Fruit fly (Drosophila melanogaster): Measurements from ENCODE around the gene ATPsynCF6.

Gene ATPsynCF6

DNA sequence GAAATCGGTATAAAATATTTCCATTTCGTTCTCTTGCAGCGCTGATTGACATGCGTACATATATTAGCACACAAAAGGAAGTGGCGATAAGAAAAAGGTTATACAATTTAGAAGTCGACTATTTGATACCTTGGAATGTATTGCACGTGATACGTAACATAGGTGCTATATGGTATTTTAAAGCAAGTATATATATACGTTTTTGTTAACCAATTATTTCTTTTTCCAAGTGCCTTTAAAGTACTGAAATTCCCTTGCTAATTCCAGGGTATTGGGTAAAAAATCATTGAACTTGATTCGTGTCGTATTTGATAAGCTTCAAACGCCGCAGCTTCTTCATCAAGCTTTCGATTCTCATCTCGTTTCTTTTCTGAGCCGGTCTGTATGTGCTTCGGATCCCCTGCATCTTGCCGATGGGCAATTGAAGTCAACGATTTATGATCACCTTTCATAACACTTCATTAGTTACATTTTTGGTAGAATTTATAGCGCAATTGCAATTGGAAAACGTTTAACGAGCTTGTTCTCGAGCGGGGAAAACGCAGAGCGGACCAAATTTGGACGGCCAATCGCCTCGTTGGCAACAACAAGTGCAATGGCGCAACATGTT, 7.8 kb upstream of the ATPsynCF6 start, which contains the start of gene CG4408:
Gene CG4408, minus strand, starts transcription at position 60 of the 610 bp plus-strand sequence.
- peak; percentile 52 for TF ChIP-seq h (GFP tag; optimal IDR thresholded peaks at IDR 0.05)
- peak; percentile 52 for TF ChIP-seq GATAd (GFP tag; optimal IDR thresholded peaks at IDR 0.05)
- TF ChIP-seq CG9705 (GFP tag; optimal IDR thresholded peaks at IDR 0.05), result peak; percentile 90
- peak; percentile 86 for TF ChIP-seq psq (GFP tag; optimal IDR thresholded peaks at IDR 0.05)
- TF ChIP-seq Dfd (GFP tag; optimal IDR thresholded peaks at IDR 0.05), result no peak
- no peak for TF ChIP-seq jim (GFP tag; optimal IDR thresholded peaks at IDR 0.05)
- peak; percentile 95 for TF ChIP-seq ey (GFP tag; optimal IDR thresholded peaks at IDR 0.05)
- TF ChIP-seq tai (GFP tag; optimal IDR thresholded peaks at IDR 0.05), result no peak
- peak; percentile 93 for TF ChIP-seq OdsH (GFP tag; optimal IDR thresholded peaks at IDR 0.05)
- no peak for TF ChIP-seq CG32264 (GFP tag; optimal IDR thresholded peaks at IDR 0.05)
- no peak for TF ChIP-seq Abd-B (GFP tag; optimal IDR thresholded peaks at IDR 0.05)
- TF ChIP-seq Dif (GFP tag; optimal IDR thresholded peaks at IDR 0.05; ENCODE audit: partially characterized antibody), result no peak
- peak; percentile 91 for TF ChIP-seq fru (GFP tag; optimal IDR thresholded peaks at IDR 0.05)
- TF ChIP-seq lola (GFP tag; optimal IDR thresholded peaks at IDR 0.05), result no peak
- TF ChIP-seq Vsx2 (GFP tag; optimal IDR thresholded peaks at IDR 0.05; ENCODE audit: partially characterized antibody), result no peak
- no peak for TF ChIP-seq N (GFP tag; optimal IDR thresholded peaks at IDR 0.05)
- peak; percentile 84 for TF ChIP-seq brk (GFP tag; optimal IDR thresholded peaks at IDR 0.05)
- no peak for TF ChIP-seq CrebA (GFP tag; optimal IDR thresholded peaks at IDR 0.05; ENCODE audit: borderline replicate concordance)
- TF ChIP-seq Hr78 (GFP tag; optimal IDR thresholded peaks at IDR 0.05), result no peak
- TF ChIP-seq Hr83 (GFP tag; optimal IDR thresholded peaks at IDR 0.05; ENCODE audit: poor library complexity, severe bottlenecking), result no peak
- peak; percentile 86 for TF ChIP-seq woc (GFP tag; optimal IDR thresholded peaks at IDR 0.05)
- TF ChIP-seq Rel (GFP tag; optimal IDR thresholded peaks at IDR 0.05), result no peak
- TF ChIP-seq Rel (tag; optimal IDR thresholded peaks at IDR 0.05), result peak; percentile 68
- peak; percentile 55 for TF ChIP-seq dsf (GFP tag; optimal IDR thresholded peaks at IDR 0.05; ENCODE audit: borderline replicate concordance)
- TF ChIP-seq dmrt93B (GFP tag; optimal IDR thresholded peaks at IDR 0.05), result peak; percentile 80
- peak; percentile 14 for TF ChIP-seq sv (GFP tag; optimal IDR thresholded peaks at IDR 0.05)
- TF ChIP-seq Mio (GFP tag; optimal IDR thresholded peaks at IDR 0.05), result peak; percentile 1
- TF ChIP-seq rgr (GFP tag; optimal IDR thresholded peaks at IDR 0.05), result peak; percentile 90
- TF ChIP-seq Hnf4 (GFP tag; optimal IDR thresholded peaks at IDR 0.05), result peak; percentile 94
- no peak for TF ChIP-seq usp (GFP tag; optimal IDR thresholded peaks at IDR 0.05)
- peak; percentile 72 for TF ChIP-seq pan (optimal IDR thresholded peaks at IDR 0.05)
- TF ChIP-seq Sp1 (GFP tag; optimal IDR thresholded peaks at IDR 0.05), result peak; percentile 90
- TF ChIP-seq sage (GFP tag; optimal IDR thresholded peaks at IDR 0.05), result peak; percentile 75
- TF ChIP-seq Myc (optimal IDR thresholded peaks at IDR 0.05), result no peak
- no peak for TF ChIP-seq dl (GFP tag; optimal IDR thresholded peaks at IDR 0.05; ENCODE audit: insufficient read depth in 1 of 2, partially characterized antibody in 2 of 2)
- peak; percentile 83 for TF ChIP-seq Jra (GFP tag; optimal IDR thresholded peaks at IDR 0.05)
- TF ChIP-seq HLH106 (tag; optimal IDR thresholded peaks at IDR 0.05), result peak; percentile 93
- peak; percentile 93 for TF ChIP-seq br (GFP tag; optimal IDR thresholded peaks at IDR 0.05)
- peak in 1 of 2 experiments; percentile 93 for TF ChIP-seq foxo (GFP tag; optimal IDR thresholded peaks at IDR 0.05)

- TF ChIP-seq Vsx2 (GFP tag; optimal IDR thresholded peaks at IDR 0.05; ENCODE audit: partially characterized antibody), result no peak
- TF ChIP-seq CrebA (GFP tag; optimal IDR thresholded peaks at IDR 0.05; ENCODE audit: borderline replicate concordance), result no peak
- no peak for TF ChIP-seq OdsH (GFP tag; optimal IDR thresholded peaks at IDR 0.05)
- no peak for TF ChIP-seq Dif (GFP tag; optimal IDR thresholded peaks at IDR 0.05; ENCODE audit: partially characterized antibody)
- no peak for TF ChIP-seq sage (GFP tag; optimal IDR thresholded peaks at IDR 0.05)
- TF ChIP-seq dmrt93B (GFP tag; optimal IDR thresholded peaks at IDR 0.05), result no peak
- TF ChIP-seq HLH106 (tag; optimal IDR thresholded peaks at IDR 0.05), result no peak
- TF ChIP-seq Sp1 (GFP tag; optimal IDR thresholded peaks at IDR 0.05), result no peak
- TF ChIP-seq usp (GFP tag; optimal IDR thresholded peaks at IDR 0.05), result no peak
- no peak for TF ChIP-seq N (GFP tag; optimal IDR thresholded peaks at IDR 0.05)
- TF ChIP-seq br (GFP tag; optimal IDR thresholded peaks at IDR 0.05), result no peak
- no peak for TF ChIP-seq CG32264 (GFP tag; optimal IDR thresholded peaks at IDR 0.05)
- no peak for TF ChIP-seq Rel (GFP tag; optimal IDR thresholded peaks at IDR 0.05)
- no peak for TF ChIP-seq Rel (tag; optimal IDR thresholded peaks at IDR 0.05)
- no peak for TF ChIP-seq h (GFP tag; optimal IDR thresholded peaks at IDR 0.05)
Measured at dm6 chr3R:23360356-23360755, 4.5 kb upstream of the ATPsynCF6 start.
